Fruit fly (Drosophila melanogaster): ENCODE results near the gene CG11722.

DNA sequence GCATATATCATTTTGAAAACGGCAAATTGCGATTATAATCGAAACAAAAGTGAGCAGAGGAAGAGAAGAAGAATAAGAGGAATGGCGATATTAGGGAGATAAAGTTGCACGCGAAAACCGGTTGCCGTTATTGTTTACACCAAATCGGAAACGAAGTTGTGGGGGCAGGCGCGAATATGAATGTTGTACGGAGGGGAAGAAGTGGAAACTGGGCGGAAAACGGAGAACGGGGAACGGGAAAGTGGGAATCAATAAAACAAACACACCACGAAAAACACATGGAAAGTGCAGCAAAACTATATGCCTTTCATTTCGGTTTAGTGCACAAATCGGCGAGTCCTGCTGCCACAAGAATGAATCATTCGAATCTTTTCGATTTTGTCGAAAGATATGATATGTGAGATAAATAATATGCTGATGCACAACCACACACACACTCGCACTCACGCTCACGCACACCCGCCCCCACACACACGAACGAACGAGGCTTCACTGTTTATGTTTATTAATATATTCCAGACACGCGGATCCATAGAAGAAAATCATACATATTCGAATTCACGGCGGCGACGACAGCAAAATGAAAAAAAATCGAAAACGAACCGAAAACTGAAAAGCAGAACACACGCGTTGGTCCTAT is 3.2 kb downstream of the CG11722 start:
- TF ChIP-seq CG13624 (GFP tag; optimal IDR thresholded peaks at IDR 0.05) (no peak), mirr (GFP tag; optimal IDR thresholded peaks at IDR 0.05) (no peak), CG43689 (GFP tag; IDR thresholded peaks at IDR 0.05) (no peak), CG8388 (GFP tag; optimal IDR thresholded peaks at IDR 0.05) (no peak), Hr39 (optimal IDR thresholded peaks at IDR 0.05) (no peak), Drgx (GFP tag; IDR thresholded peaks at IDR 0.05) (no peak), ind (GFP tag; optimal IDR thresholded peaks at IDR 0.05) (no peak)

All from whole organism, embryonic.